Worm (Caenorhabditis elegans): ENCODE data around the gene F21C10.10.

ce11 chrV:9062341-9062740 is 33.7 kb upstream of the F21C10.10 start, which contains the start of gene C25E10.12:
- TF ChIP-seq tbx-11 (GFP tag; IDR thresholded peaks at IDR 0.05) (no peak), tra-4 (tag; optimal IDR thresholded peaks at IDR 0.05) (no peak), pes-1 (GFP tag; IDR thresholded peaks at IDR 0.05) (no peak)
